Fruit fly (Drosophila melanogaster) whole organism, wandering third instar larva: ENCODE measurements around the gene RpS20.

ENCODE experiments used
- Abd-B ChIP-seq: fragments of >200 bp; optimal IDR thresholded peaks from 2 replicates; lab custom pipeline; 2017; ENCODE audit warnings: missing biosample characterization, missing genetic modification characterization
- CG32264 ChIP-seq: fragments of 200-800 bp; sonication (Bioruptor generic); optimal IDR thresholded peaks from 2 replicates; lab custom pipeline; 2016; ENCODE audit warnings: missing biosample characterization, missing genetic modification characterization
- CG9705 ChIP-seq: fragments of 200-800 bp; sonication (Bioruptor generic); optimal IDR thresholded peaks from 2 replicates; lab custom pipeline; 2018; ENCODE audit warnings: missing biosample characterization, mild to moderate bottlenecking, missing genetic modification characterization
- CrebA ChIP-seq: fragments of 200-800 bp; sonication (Bioruptor generic); optimal IDR thresholded peaks from 2 replicates; lab custom pipeline; 2016; ENCODE audit warnings: missing biosample characterization, mild to moderate bottlenecking, missing genetic modification characterization, borderline replicate concordance
- Dfd ChIP-seq: fragments of >200 bp; optimal IDR thresholded peaks from 2 replicates; lab custom pipeline; 2017; ENCODE audit warnings: missing biosample characterization, missing genetic modification characterization
- Dif ChIP-seq: fragments of 200-275, 200-300 bp; sonication (Bioruptor generic); optimal IDR thresholded peaks from 2 replicates; lab custom pipeline; 2018; ENCODE audit warnings: missing biosample characterization, missing genetic modification characterization; ENCODE audit not compliant: partially characterized antibody
- GATAd ChIP-seq: sonication (Bioruptor generic); optimal IDR thresholded peaks from 2 replicates; lab custom pipeline; 2016; ENCODE audit warnings: missing biosample characterization, missing genetic modification characterization
- HLH106 ChIP-seq: fragments of 200-800 bp; optimal IDR thresholded peaks from 3 replicates; lab custom pipeline; 2019; ENCODE audit warnings: missing biosample characterization, mild to moderate bottlenecking, missing genetic modification characterization, moderate library complexity
- Hnf4 ChIP-seq: fragments of 200-800 bp; sonication (Bioruptor generic); optimal IDR thresholded peaks from 2 replicates; lab custom pipeline; 2016; ENCODE audit warnings: missing biosample characterization, mild to moderate bottlenecking, missing genetic modification characterization
- Hr78 ChIP-seq: fragments of >200 bp; optimal IDR thresholded peaks from 2 replicates; lab custom pipeline; 2017; ENCODE audit warnings: missing biosample characterization, missing genetic modification characterization
- Hr83 ChIP-seq: fragments of 200-300 bp; sonication (Bioruptor generic); optimal IDR thresholded peaks from 2 replicates; lab custom pipeline; 2016; ENCODE audit warnings: missing biosample characterization, mild to moderate bottlenecking, missing genetic modification characterization, moderate library complexity; ENCODE audit not compliant: poor library complexity, severe bottlenecking
- Jra ChIP-seq: sonication (Bioruptor generic); optimal IDR thresholded peaks from 2 replicates; lab custom pipeline; 2016; ENCODE audit warnings: missing biosample characterization, missing genetic modification characterization
- Mio ChIP-seq: sonication (Bioruptor generic); optimal IDR thresholded peaks from 2 replicates; lab custom pipeline; 2016; ENCODE audit warnings: missing biosample characterization, missing genetic modification characterization
- Myc ChIP-seq: fragments of >200 bp; optimal IDR thresholded peaks from 2 replicates; lab custom pipeline; 2017
- N ChIP-seq: fragments of >200 bp; optimal IDR thresholded peaks from 2 replicates; lab custom pipeline; 2018; ENCODE audit warnings: missing biosample characterization, missing external identifiers, missing genetic modification characterization
- OdsH ChIP-seq: fragments of 200-800 bp; sonication (Bioruptor generic); optimal IDR thresholded peaks from 2 replicates; lab custom pipeline; 2016; ENCODE audit warnings: missing biosample characterization, mild to moderate bottlenecking, missing genetic modification characterization
- Rel ChIP-seq, 2 experiments: fragments of 200-800 bp; sonication (Bioruptor generic) in 1 of 2; optimal IDR thresholded peaks; 2 replicates in 1 of 2; 3 replicates in 1 of 2; lab custom pipeline; 2016 to 2019; ENCODE audit warnings: mild to moderate bottlenecking in 2 of 2, missing biosample characterization in 2 of 2, missing genetic modification characterization in 2 of 2, moderate library complexity in 1 of 2
- Sp1 ChIP-seq: fragments of 200-800 bp; sonication (Bioruptor generic); optimal IDR thresholded peaks from 3 replicates; lab custom pipeline; 2019; ENCODE audit warnings: missing biosample characterization, mild to moderate bottlenecking, missing genetic modification characterization, moderate library complexity
- Vsx2 ChIP-seq: fragments of 200-300, 225-300 bp; sonication (Bioruptor generic); optimal IDR thresholded peaks from 2 replicates; lab custom pipeline; 2018; ENCODE audit warnings: missing biosample characterization, missing genetic modification characterization; ENCODE audit not compliant: partially characterized antibody
- br ChIP-seq: fragments of 200-800 bp; sonication (Bioruptor generic); optimal IDR thresholded peaks from 2 replicates; lab custom pipeline; 2016; ENCODE audit warnings: missing biosample characterization, missing genetic modification characterization
- brk ChIP-seq: fragments of 200-800 bp; sonication (Bioruptor generic); optimal IDR thresholded peaks from 2 replicates; lab custom pipeline; 2016; ENCODE audit warnings: missing biosample characterization, mild to moderate bottlenecking, missing genetic modification characterization
- dl ChIP-seq, 2 experiments: fragments of 175-275, 200-275 bp in 1 of 2; fragments of 200-275 bp in 1 of 2; sonication (Bioruptor generic); optimal IDR thresholded peaks; lab custom pipeline; 2018; ENCODE audit warnings: mild to moderate bottlenecking in 2 of 2, missing biosample characterization in 2 of 2, missing genetic modification characterization in 2 of 2, moderate library complexity in 2 of 2; ENCODE audit not compliant: partially characterized antibody in 2 of 2, insufficient read depth in 1 of 2
- dmrt93B ChIP-seq: fragments of 200-800 bp; sonication (Bioruptor generic); optimal IDR thresholded peaks from 2 replicates; lab custom pipeline; 2018; ENCODE audit warnings: missing biosample characterization, mild to moderate bottlenecking, missing genetic modification characterization
- dsf ChIP-seq: sonication (Bioruptor generic); optimal IDR thresholded peaks from 2 replicates; lab custom pipeline; 2016; ENCODE audit warnings: missing biosample characterization, missing genetic modification characterization, borderline replicate concordance
- ey ChIP-seq: fragments of 200-800 bp; sonication (Bioruptor generic); optimal IDR thresholded peaks from 2 replicates; lab custom pipeline; 2016; ENCODE audit warnings: missing biosample characterization, missing genetic modification characterization
- foxo ChIP-seq, 2 experiments: fragments of 200-800 bp; sonication (Bioruptor generic); optimal IDR thresholded peaks; 2 replicates in 1 of 2; 3 replicates in 1 of 2; lab custom pipeline; 2016 to 2017; ENCODE audit warnings: missing biosample characterization in 2 of 2, missing genetic modification characterization in 2 of 2
- fru ChIP-seq: fragments of 200-800 bp; sonication (Bioruptor generic); optimal IDR thresholded peaks from 3 replicates; lab custom pipeline; 2016; ENCODE audit warnings: missing biosample characterization, mild to moderate bottlenecking, missing genetic modification characterization
- h ChIP-seq: fragments of 200-800 bp; sonication (Bioruptor generic); optimal IDR thresholded peaks from 3 replicates; lab custom pipeline; 2016; ENCODE audit warnings: missing biosample characterization, mild to moderate bottlenecking, missing genetic modification characterization
- jim ChIP-seq: fragments of 175-275, 200-325 bp; sonication (Bioruptor generic); optimal IDR thresholded peaks from 2 replicates; lab custom pipeline; 2016; ENCODE audit warnings: missing biosample characterization, mild to moderate bottlenecking, missing genetic modification characterization
- lola ChIP-seq: fragments of >200 bp; optimal IDR thresholded peaks from 2 replicates; lab custom pipeline; 2017; ENCODE audit warnings: missing biosample characterization, missing genetic modification characterization
- pan ChIP-seq: fragments of >200 bp; optimal IDR thresholded peaks from 2 replicates; lab custom pipeline; 2017
- psq ChIP-seq: fragments of 200-800 bp; sonication (Bioruptor generic); optimal IDR thresholded peaks from 3 replicates; lab custom pipeline; 2017; ENCODE audit warnings: missing biosample characterization, mild to moderate bottlenecking, missing genetic modification characterization, moderate library complexity
- rgr ChIP-seq: fragments of 200-800 bp; sonication (Bioruptor generic); optimal IDR thresholded peaks from 3 replicates; lab custom pipeline; 2016; ENCODE audit warnings: missing biosample characterization, mild to moderate bottlenecking, missing genetic modification characterization
- sage ChIP-seq: fragments of 200-800 bp; sonication (Bioruptor generic); optimal IDR thresholded peaks from 2 replicates; lab custom pipeline; 2016; ENCODE audit warnings: missing biosample characterization, mild to moderate bottlenecking, missing genetic modification characterization
- sv ChIP-seq: fragments of 200-800 bp; sonication (Bioruptor generic); optimal IDR thresholded peaks from 3 replicates; lab custom pipeline; 2016; ENCODE audit warnings: missing biosample characterization, missing genetic modification characterization
- tai ChIP-seq: sonication (Bioruptor generic); optimal IDR thresholded peaks from 2 replicates; lab custom pipeline; 2016; ENCODE audit warnings: missing biosample characterization, missing genetic modification characterization
- usp ChIP-seq: fragments of >200 bp; optimal IDR thresholded peaks from 2 replicates; lab custom pipeline; 2017; ENCODE audit warnings: missing biosample characterization, missing genetic modification characterization
- woc ChIP-seq: sonication (Bioruptor generic); optimal IDR thresholded peaks from 2 replicates; lab custom pipeline; 2016; ENCODE audit warnings: missing biosample characterization, mild to moderate bottlenecking, missing genetic modification characterization

Gene RpS20

DNA sequence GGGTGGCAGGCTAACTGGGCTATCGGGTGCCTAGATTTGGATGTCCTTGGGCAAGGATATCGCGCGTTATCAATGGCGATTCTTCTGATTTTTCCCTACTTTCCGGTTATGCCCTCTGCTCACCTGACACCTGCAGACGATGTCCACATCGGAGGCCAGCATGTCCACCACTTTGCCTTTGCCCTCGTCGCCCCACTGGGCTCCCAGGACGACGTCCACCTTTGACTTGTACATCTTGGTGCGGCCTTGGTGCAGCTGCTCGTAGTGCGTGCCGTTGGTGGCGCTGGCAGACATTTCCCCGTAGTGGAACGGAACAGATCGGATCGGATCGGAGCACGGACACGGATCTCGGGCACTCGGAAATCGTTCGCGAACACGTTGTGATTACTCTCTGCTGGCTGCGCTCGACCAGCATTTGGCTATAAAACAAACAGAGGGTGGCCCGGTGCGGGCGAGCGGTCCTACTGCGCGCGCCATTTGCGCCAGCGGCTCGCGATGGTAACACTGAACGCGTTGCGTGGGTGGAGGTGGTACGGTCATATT is 8.2 kb downstream of the RpS20 start, which contains the start of gene Adss:
Gene Adss, minus strand, starts transcription at position 428 of the 543 bp plus-strand sequence.
- TF ChIP-seq CG9705 (GFP tag; lab: Kevin White, UChicago) (no peak), pan (lab: Kevin White, UChicago) (no peak), h (GFP tag; lab: Kevin White, UChicago) (peak; percentile 14), Hr83 (GFP tag; lab: Kevin White, UChicago) (peak; percentile 59), Myc (lab: Kevin White, UChicago) (no peak), dl (GFP tag; optimal IDR thresholded peaks at IDR 0.05; lab: Kevin White, UChicago; ENCODE audit: insufficient read depth in 1 of 2, partially characterized antibody in 2 of 2) (peak in 1 of 2 experiments; percentile 1), rgr (peak; percentile 9), Dif (GFP tag; lab: Kevin White, UChicago) (peak; percentile 9), jim (GFP tag; lab: Kevin White, UChicago) (no peak), OdsH (GFP tag; lab: Kevin White, UChicago) (no peak), brk (GFP tag; lab: Kevin White, UChicago) (no peak), Rel (GFP tag; optimal IDR thresholded peaks at IDR 0.05; lab: Kevin White, UChicago) (no peak), Rel (tag; optimal IDR thresholded peaks at IDR 0.05; lab: Kevin White, UChicago) (peak; percentile 55), fru (GFP tag; lab: Kevin White, UChicago) (peak; percentile 20), Hr78 (GFP tag; lab: Kevin White, UChicago) (no peak), ey (GFP tag; lab: Kevin White, UChicago) (no peak), GATAd (GFP tag; lab: Kevin White, UChicago) (no peak), HLH106 (tag; lab: Kevin White, UChicago) (peak; percentile 42), sv (GFP tag; lab: Kevin White, UChicago) (no peak), sage (GFP tag; lab: Kevin White, UChicago) (no peak), Sp1 (GFP tag; lab: Kevin White, UChicago) (peak; percentile 41), br (GFP tag; lab: Kevin White, UChicago) (no peak), Abd-B (no peak), foxo (GFP tag; optimal IDR thresholded peaks at IDR 0.05; lab: Kevin White, UChicago) (peak in 1 of 2 experiments; percentile 9), dsf (GFP tag; lab: Kevin White, UChicago) (no peak)

DNA sequence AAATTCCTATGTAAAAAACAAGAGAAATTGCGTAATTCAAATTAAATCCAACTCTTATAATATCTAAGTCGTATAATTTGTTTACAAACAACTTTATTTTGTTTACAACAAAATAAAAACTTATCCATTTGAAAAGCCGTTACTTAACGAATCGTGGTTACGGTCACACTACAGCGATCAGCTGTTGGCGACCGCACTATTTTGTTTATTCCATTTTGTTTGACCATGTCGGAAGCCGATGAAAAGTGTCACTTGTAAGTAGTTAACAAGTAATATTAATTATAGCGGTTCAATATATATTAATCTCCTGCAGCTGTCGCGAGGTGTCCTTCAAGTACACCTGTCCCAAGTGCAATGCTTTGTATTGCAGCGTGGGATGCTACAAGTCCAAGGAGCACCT is 9.0 kb downstream of the RpS20 start, which contains the start of gene CG31223:
Gene CG31223, plus strand, starts transcription at position 165 of the 400 bp plus-strand sequence.
- TF ChIP-seq sage (GFP tag; lab: Kevin White, UChicago) (peak; percentile 2), Dfd (GFP tag; lab: Kevin White, UChicago) (no peak)
- TF ChIP-seq, all 38 proteins: peak for 1

- TF ChIP-seq foxo (GFP tag; optimal IDR thresholded peaks at IDR 0.05; lab: Kevin White, UChicago), result peak in 1 of 2 experiments; percentile 55
- TF ChIP-seq Myc (lab: Kevin White, UChicago), result no peak
- TF ChIP-seq CG32264 (GFP tag; lab: Kevin White, UChicago), result no peak
- no peak for TF ChIP-seq Vsx2 (GFP tag; lab: Kevin White, UChicago)
- peak; percentile 17 for TF ChIP-seq tai (GFP tag; lab: Kevin White, UChicago)
- TF ChIP-seq dmrt93B (GFP tag; lab: Kevin White, UChicago), result no peak
- TF ChIP-seq dl (GFP tag; optimal IDR thresholded peaks at IDR 0.05; lab: Kevin White, UChicago; ENCODE audit: insufficient read depth in 1 of 2, partially characterized antibody in 2 of 2), result no peak
- peak; percentile 57 for TF ChIP-seq N (GFP tag; lab: Kevin White, UChicago)
- TF ChIP-seq Hr83 (GFP tag; lab: Kevin White, UChicago), result peak; percentile 50
- TF ChIP-seq jim (GFP tag; lab: Kevin White, UChicago), result no peak
- no peak for TF ChIP-seq HLH106 (tag; lab: Kevin White, UChicago)
- no peak for TF ChIP-seq psq (GFP tag; lab: Kevin White, UChicago)
- TF ChIP-seq lola (GFP tag; lab: Kevin White, UChicago), result peak; percentile 12
- TF ChIP-seq CG9705 (GFP tag; lab: Kevin White, UChicago), result no peak
- peak; percentile 44 for TF ChIP-seq Dfd (GFP tag; lab: Kevin White, UChicago)
- no peak for TF ChIP-seq Hnf4
- TF ChIP-seq brk (GFP tag; lab: Kevin White, UChicago), result no peak
- TF ChIP-seq pan (lab: Kevin White, UChicago), result no peak
- TF ChIP-seq br (GFP tag; lab: Kevin White, UChicago), result peak; percentile 30
- TF ChIP-seq fru (GFP tag; lab: Kevin White, UChicago), result peak; percentile 46
- no peak for TF ChIP-seq sage (GFP tag; lab: Kevin White, UChicago)
- TF ChIP-seq usp (GFP tag; lab: Kevin White, UChicago), result no peak
- TF ChIP-seq ey (GFP tag; lab: Kevin White, UChicago), result peak; percentile 44
- TF ChIP-seq Hr78 (GFP tag; lab: Kevin White, UChicago), result no peak
- no peak for TF ChIP-seq Jra (GFP tag; lab: Kevin White, UChicago)
- TF ChIP-seq Dif (GFP tag; lab: Kevin White, UChicago), result peak; percentile 11
- no peak for TF ChIP-seq Rel (GFP tag; optimal IDR thresholded peaks at IDR 0.05; lab: Kevin White, UChicago)
- TF ChIP-seq Rel (tag; optimal IDR thresholded peaks at IDR 0.05; lab: Kevin White, UChicago), result peak; percentile 78
- TF ChIP-seq OdsH (GFP tag; lab: Kevin White, UChicago), result peak; percentile 26
- peak; percentile 15 for TF ChIP-seq Abd-B
- peak; percentile 2 for TF ChIP-seq woc
- no peak for TF ChIP-seq sv (GFP tag; lab: Kevin White, UChicago)
- no peak for TF ChIP-seq Sp1 (GFP tag; lab: Kevin White, UChicago)
- TF ChIP-seq CrebA (GFP tag; lab: Kevin White, UChicago), result no peak
- no peak for TF ChIP-seq Mio (GFP tag; lab: Kevin White, UChicago)
- TF ChIP-seq GATAd (GFP tag; lab: Kevin White, UChicago), result no peak
- peak; percentile 37 for TF ChIP-seq rgr
Measured at dm6 chr3R:20832689-20833524, 10.9 kb downstream of the RpS20 start, which contains the start of gene Synd. TSS of gene Synd (plus strand) at chr3R:20832799.
